Worm (Caenorhabditis elegans) whole organism, L3 larva: ENCODE data around the gene str-231.

Experiments
- egl-27 ChIP-seq: sonication (generic microtip); optimal IDR thresholded peaks from 4 replicates; lab custom pipeline; 2017; ENCODE audit warnings: missing biosample characterization, missing genetic modification reagents, missing genetic modification characterization
- egl-5 ChIP-seq: fragments of 150-350 bp; optimal IDR thresholded peaks from 2 replicates; lab custom pipeline; 2017; ENCODE audit warnings: missing biosample characterization, missing genetic modification reagents, missing genetic modification characterization, inconsistent platforms
- elt-1 ChIP-seq: fragments of 150-350 bp; optimal IDR thresholded peaks from 2 replicates; lab custom pipeline; 2014; ENCODE audit warnings: missing biosample characterization, missing genetic modification characterization
- fkh-10 ChIP-seq: sonication (generic microtip); optimal IDR thresholded peaks from 2 replicates; lab custom pipeline; 2017; ENCODE audit warnings: missing biosample characterization, missing genetic modification reagents, missing genetic modification characterization
- lin-15B ChIP-seq: fragments of 150-350 bp; optimal IDR thresholded peaks from 2 replicates; lab custom pipeline; 2014; ENCODE audit warnings: missing biosample characterization, missing genetic modification characterization
- mdl-1 ChIP-seq: fragments of 150-350 bp; optimal IDR thresholded peaks from 2 replicates; lab custom pipeline; 2014; ENCODE audit warnings: missing biosample characterization, missing genetic modification characterization
- nfya-1 ChIP-seq: sonication (generic microtip); optimal IDR thresholded peaks from 2 replicates; lab custom pipeline; 2017; ENCODE audit warnings: missing genetic modification characterization, mild to moderate bottlenecking, missing compliant biosample characterization, antibody characterized with exemption, moderate library complexity; ENCODE audit not compliant: insufficient read depth
- nhr-43 ChIP-seq: sonication (generic microtip); optimal IDR thresholded peaks from 2 replicates; lab custom pipeline; 2016; ENCODE audit warnings: mild to moderate bottlenecking, missing genetic modification characterization, missing compliant biosample characterization; ENCODE audit not compliant: poor library complexity, severe bottlenecking
- sea-2 ChIP-seq: fragments of 150-350 bp; sonication (generic microtip); optimal IDR thresholded peaks from 4 replicates; lab custom pipeline; 2014; ENCODE audit warnings: missing biosample characterization, missing genetic modification reagents, missing genetic modification characterization
- unc-62 ChIP-seq: fragments of 150-350 bp; sonication (generic microtip); optimal IDR thresholded peaks from 4 replicates; lab custom pipeline; 2014; ENCODE audit warnings: missing biosample characterization, missing genetic modification reagents, missing genetic modification characterization
- zag-1 ChIP-seq: fragments of 150-350 bp; optimal IDR thresholded peaks from 2 replicates; lab custom pipeline; 2014; ENCODE audit warnings: missing biosample characterization, missing genetic modification characterization

DNA sequence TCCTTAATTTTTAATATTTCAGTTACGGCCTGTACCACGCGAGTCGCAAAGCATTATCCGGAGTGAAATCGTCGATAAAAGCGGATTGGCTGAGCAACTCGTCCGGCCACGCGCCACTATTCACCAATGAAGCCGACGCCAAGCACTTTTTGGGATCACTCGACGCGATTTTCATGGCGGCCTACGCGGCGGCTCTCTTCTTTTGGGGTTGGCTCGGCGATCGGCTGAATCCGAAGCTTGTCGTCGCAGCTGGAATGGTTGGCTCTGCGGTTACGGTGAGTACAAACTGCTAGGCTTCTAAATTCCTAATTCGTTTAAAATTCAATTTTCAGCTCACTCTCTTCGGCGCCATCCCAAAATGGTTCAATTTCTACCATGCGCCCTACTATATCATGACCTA lies 17.5 kb upstream of the str-231 start:
- no peak for TF ChIP-seq egl-27 (tag; lab: Kevin White, UChicago)
- TF ChIP-seq fkh-10 (GFP tag; lab: Kevin White, UChicago): no peak
- no peak for TF ChIP-seq mdl-1 (tag; lab: Kevin White, UChicago)
- no peak for TF ChIP-seq elt-1 (tag; lab: Kevin White, UChicago)
- TF ChIP-seq lin-15B (tag; lab: Kevin White, UChicago): no peak
- no peak for TF ChIP-seq nfya-1
- TF ChIP-seq zag-1 (tag; lab: Kevin White, UChicago): no peak
- no peak for TF ChIP-seq nhr-43
- no peak for TF ChIP-seq egl-5 (tag; lab: Kevin White, UChicago)
- TF ChIP-seq sea-2 (GFP tag; lab: Kevin White, UChicago): no peak
- no peak for TF ChIP-seq unc-62 (GFP tag; lab: Kevin White, UChicago)
